Worm (Caenorhabditis elegans) whole organism, L4 larva: ENCODE results near the gene T24B8.7.

Experiments used
- ceh-82 ChIP-seq: sonication (generic microtip); optimal IDR thresholded peaks from 2 replicates; lab custom pipeline; 2017; ENCODE audit warnings: missing biosample characterization, missing genetic modification characterization
- ctbp-1 ChIP-seq: fragments of 200-800 bp; sonication (Bioruptor generic); IDR thresholded peaks from 2 replicates; pipeline ENCODE4 v1.3.6; 2022; ENCODE audit warnings: missing genetic modification reagents, missing genetic modification characterization, missing compliant biosample characterization
- hif-1 ChIP-seq, 2 experiments: sonication (generic microtip); optimal IDR thresholded peaks; 2 replicates each; lab custom pipeline; 2016 to 2017; ENCODE audit warnings: missing compliant biosample characterization in 2 of 2, missing genetic modification characterization in 2 of 2, missing genetic modification reagents in 2 of 2, missing genotype in 2 of 2, mild to moderate bottlenecking in 1 of 2
- madf-9 ChIP-seq: fragments of 200-800 bp; sonication (Bioruptor generic); conservative IDR thresholded peaks from 2 replicates; pipeline ENCODE4 v1.3.6; 2022; ENCODE audit warnings: missing genetic modification reagents, missing genetic modification characterization, missing compliant biosample characterization
- nhr-11 ChIP-seq: fragments of 150-350 bp; optimal IDR thresholded peaks from 2 replicates; lab custom pipeline; 2014; ENCODE audit warnings: missing biosample characterization, missing genetic modification characterization
- nhr-77 ChIP-seq: fragments of 150-350 bp; optimal IDR thresholded peaks from 2 replicates; lab custom pipeline; 2014; ENCODE audit warnings: missing biosample characterization, missing genetic modification characterization
- spr-3 ChIP-seq: fragments of 200-800 bp; sonication (Bioruptor generic); optimal IDR thresholded peaks from 2 replicates; lab custom pipeline; 2018; ENCODE audit warnings: mild to moderate bottlenecking, missing genetic modification characterization, missing compliant biosample characterization

ce11 chrII:9083093-9083492, 29.6 kb upstream of the T24B8.7 start, which contains the start of gene sysm-1:
- TF ChIP-seq nhr-77 (tag; lab: Kevin White, UChicago) (no peak), madf-9 (GFP tag; lab: Robert Waterston, UW) (no peak), spr-3 (GFP tag; lab: Kevin White, UChicago) (no peak), nhr-11 (tag; lab: Kevin White, UChicago) (no peak), hif-1 (tag; optimal IDR thresholded peaks at IDR 0.05; lab: Kevin White, UChicago) (no peak), ceh-82 (tag; lab: Kevin White, UChicago) (no peak), ctbp-1 (no peak)
